Fruit fly (Drosophila melanogaster) whole organism, adult: ENCODE measurements around the gene CG7248.

Experiments used
- CG11617 ChIP-seq: fragments of 200-800 bp; sonication (Bioruptor generic); optimal IDR thresholded peaks from 2 replicates; lab custom pipeline; 2017; ENCODE audit warnings: mild to moderate bottlenecking, missing biosample characterization, missing genetic modification reagents, missing genetic modification characterization
- CG12768 ChIP-seq: fragments of 200-800 bp; sonication (Bioruptor generic); optimal IDR thresholded peaks from 2 replicates; lab custom pipeline; 2017; ENCODE audit warnings: missing biosample characterization, missing genetic modification characterization, mild to moderate bottlenecking, moderate library complexity, missing genetic modification reagents
- CG14711 ChIP-seq: fragments of 200-800 bp; sonication (Bioruptor generic); optimal IDR thresholded peaks from 2 replicates; lab custom pipeline; 2018; ENCODE audit warnings: missing biosample characterization, mild to moderate bottlenecking, missing genetic modification characterization, moderate library complexity
- CG1620 ChIP-seq: fragments of 200-800 bp; sonication (Bioruptor generic); optimal IDR thresholded peaks from 2 replicates; lab custom pipeline; 2016; ENCODE audit warnings: missing biosample characterization, missing genetic modification characterization
- CG33017 ChIP-seq: fragments of 200-800 bp; sonication (Bioruptor generic); optimal IDR thresholded peaks from 2 replicates; lab custom pipeline; 2018; ENCODE audit warnings: missing biosample characterization, mild to moderate bottlenecking, missing genetic modification characterization, moderate library complexity
- CG5204 ChIP-seq: fragments of 200-800 bp; sonication (Bioruptor generic); optimal IDR thresholded peaks from 2 replicates; lab custom pipeline; 2016; ENCODE audit warnings: missing biosample characterization, missing genetic modification characterization
- CG7045 ChIP-seq: fragments of 200-800 bp; sonication (Bioruptor generic); optimal IDR thresholded peaks from 2 replicates; lab custom pipeline; 2017; ENCODE audit warnings: missing biosample characterization, mild to moderate bottlenecking, missing genetic modification characterization
- CG7101 ChIP-seq: fragments of 200-800 bp; sonication (Bioruptor generic); optimal IDR thresholded peaks from 2 replicates; lab custom pipeline; 2018; ENCODE audit warnings: missing biosample characterization, mild to moderate bottlenecking, missing genetic modification characterization, moderate library complexity
- Clk ChIP-seq: fragments of 200-800 bp; sonication (Bioruptor generic); optimal IDR thresholded peaks from 2 replicates; lab custom pipeline; 2017; ENCODE audit warnings: missing biosample characterization, missing genetic modification characterization
- Crg-1 ChIP-seq: fragments of 200-800 bp; sonication (Bioruptor generic); optimal IDR thresholded peaks from 2 replicates; lab custom pipeline; 2016; ENCODE audit warnings: missing biosample characterization, missing genetic modification characterization
- Hr96 ChIP-seq: fragments of 200-800 bp; sonication (Bioruptor generic); optimal IDR thresholded peaks from 2 replicates; lab custom pipeline; 2016; ENCODE audit warnings: missing biosample characterization, missing genetic modification characterization
- Mnt ChIP-seq: fragments of 200-800 bp; sonication (Bioruptor generic); optimal IDR thresholded peaks from 2 replicates; lab custom pipeline; 2016; ENCODE audit warnings: missing biosample characterization, mild to moderate bottlenecking, missing genetic modification characterization
- bab1 ChIP-seq: fragments of 200-800 bp; sonication (Bioruptor generic); optimal IDR thresholded peaks from 3 replicates; lab custom pipeline; 2019; ENCODE audit warnings: missing biosample characterization, mild to moderate bottlenecking, missing genetic modification characterization, moderate library complexity
- cic ChIP-seq: fragments of 200-800 bp; sonication (Bioruptor generic); optimal IDR thresholded peaks from 2 replicates; lab custom pipeline; 2017; ENCODE audit warnings: missing biosample characterization, mild to moderate bottlenecking, missing genetic modification characterization, moderate library complexity
- cnc ChIP-seq, 2 experiments: fragments of >200 bp; optimal IDR thresholded peaks; 2 replicates each; lab custom pipeline; 2017
- kay ChIP-seq: fragments of 200-800 bp; sonication (Bioruptor generic); peaks from one replicate; lab custom pipeline; 2016; ENCODE audit warnings: missing biosample characterization, missing genetic modification characterization, borderline replicate concordance
- ovo ChIP-seq: fragments of 200-800 bp; sonication (Bioruptor generic); optimal IDR thresholded peaks from 2 replicates; lab custom pipeline; 2016; ENCODE audit warnings: missing biosample characterization, missing genetic modification characterization
- pad ChIP-seq: fragments of 200-800 bp; sonication (Bioruptor generic); optimal IDR thresholded peaks from 3 replicates; lab custom pipeline; 2017; ENCODE audit warnings: missing biosample characterization, missing genetic modification characterization, mild to moderate bottlenecking, moderate library complexity, missing genetic modification reagents
- tj ChIP-seq: fragments of 200-800 bp; sonication (Bioruptor generic); optimal IDR thresholded peaks from 3 replicates; lab custom pipeline; 2017; ENCODE audit warnings: missing biosample characterization, mild to moderate bottlenecking, missing genetic modification characterization, moderate library complexity
- toe ChIP-seq: fragments of 200-800 bp; sonication (Bioruptor generic); optimal IDR thresholded peaks from 2 replicates; lab custom pipeline; 2016; ENCODE audit warnings: missing biosample characterization, missing genetic modification characterization

Gene CG7248

dm6 chr3L:11957669-11958333 is 3.9 kb downstream of the CG7248 start, which contains the start of the genes CG11570 and CG43294:
Gene CG11570 (minus strand): TSS chr3L:11957769.
Gene CG43294 (plus strand): TSS chr3L:11958283.
- TF ChIP-seq CG14711 (tag; lab: Kevin White, UChicago) (no peak), pad (no peak), CG1620 (GFP tag; lab: Kevin White, UChicago) (no peak), CG5204 (GFP tag; lab: Kevin White, UChicago) (no peak), bab1 (GFP tag; lab: Kevin White, UChicago) (no peak), Clk (GFP tag; lab: Kevin White, UChicago) (no peak), CG7101 (no peak), toe (no peak), CG33017 (tag; lab: Kevin White, UChicago) (no peak), Mnt (GFP tag; lab: Kevin White, UChicago) (no peak), Hr96 (GFP tag; lab: Kevin White, UChicago) (no peak), kay (GFP tag; lab: Kevin White, UChicago) (no peak), tj (GFP tag; lab: Kevin White, UChicago) (no peak), cnc (optimal IDR thresholded peaks at IDR 0.05; lab: Kevin White, UChicago) (no peak), Crg-1 (GFP tag; lab: Kevin White, UChicago) (no peak), cic (GFP tag; lab: Kevin White, UChicago) (no peak), CG11617 (GFP tag; lab: Kevin White, UChicago) (no peak), ovo (GFP tag; lab: Kevin White, UChicago) (no peak), CG12768 (no peak), CG7045 (GFP tag; lab: Kevin White, UChicago) (no peak)

DNA sequence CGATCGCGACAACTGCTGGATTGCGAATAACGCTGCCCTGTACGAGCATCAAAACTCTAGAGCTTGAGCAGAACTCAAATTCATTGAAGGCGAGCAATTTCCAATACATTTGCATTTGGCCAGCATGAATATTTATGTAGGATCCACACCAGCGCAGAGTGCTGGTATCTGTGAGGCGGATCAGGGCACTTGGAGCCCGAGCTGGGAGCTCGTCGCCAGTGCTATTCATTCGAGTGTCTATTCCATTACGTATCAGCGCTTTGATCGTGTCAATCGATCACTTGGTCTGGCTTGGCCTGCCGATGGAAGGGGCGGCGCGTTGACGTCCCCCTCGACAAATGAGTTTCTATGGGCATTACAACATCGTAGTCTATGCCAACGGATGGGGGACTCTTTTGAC is 12.2 kb downstream of the CG7248 start, which contains the start of gene prc:
Gene prc, minus strand, starts transcription at position 28 of the 400 bp plus-strand sequence.
- no peak for TF ChIP-seq Crg-1 (GFP tag; lab: Kevin White, UChicago)
- TF ChIP-seq CG11617 (GFP tag; lab: Kevin White, UChicago), result no peak
- TF ChIP-seq Mnt (GFP tag; lab: Kevin White, UChicago), result no peak
- TF ChIP-seq Clk (GFP tag; lab: Kevin White, UChicago), result no peak
- no peak for TF ChIP-seq CG33017 (tag; lab: Kevin White, UChicago)
- no peak for TF ChIP-seq CG14711 (tag; lab: Kevin White, UChicago)
- TF ChIP-seq bab1 (GFP tag; lab: Kevin White, UChicago), result no peak
- no peak for TF ChIP-seq cnc (optimal IDR thresholded peaks at IDR 0.05; lab: Kevin White, UChicago)

DNA sequence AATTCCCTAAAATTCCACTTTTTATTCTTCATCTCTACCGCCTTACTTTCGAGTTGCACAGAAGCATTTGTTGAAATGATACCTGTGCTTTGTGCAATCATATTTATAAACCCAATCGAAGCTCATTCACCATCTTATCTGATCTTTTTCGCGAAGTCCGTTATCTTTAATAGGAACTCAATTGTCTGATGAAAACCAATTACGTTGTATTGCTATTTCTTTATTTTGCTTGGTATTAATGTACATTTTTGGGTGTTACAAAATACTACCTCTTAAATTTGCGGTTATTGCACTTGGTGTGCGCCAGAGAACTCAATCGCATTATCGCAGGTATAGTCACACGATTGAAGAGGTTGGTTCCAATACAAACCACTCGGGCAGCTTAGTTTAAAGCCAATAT is 19.0 kb downstream of the CG7248 start, which contains the start of gene Muc68E:
Gene Muc68E, minus strand, starts transcription at position 101 of the 400 bp plus-strand sequence.
- TF ChIP-seq CG33017 (tag; lab: Kevin White, UChicago) (no peak), tj (GFP tag; lab: Kevin White, UChicago) (no peak), cic (GFP tag; lab: Kevin White, UChicago) (no peak), Mnt (GFP tag; lab: Kevin White, UChicago) (no peak), toe (no peak), CG11617 (GFP tag; lab: Kevin White, UChicago) (no peak), CG1620 (GFP tag; lab: Kevin White, UChicago) (no peak), Hr96 (GFP tag; lab: Kevin White, UChicago) (no peak), cnc (optimal IDR thresholded peaks at IDR 0.05; lab: Kevin White, UChicago) (no peak), CG12768 (no peak), ovo (GFP tag; lab: Kevin White, UChicago) (no peak), kay (GFP tag; lab: Kevin White, UChicago) (no peak)

dm6 chr3L:11973690-11974089 is 19.8 kb downstream of the CG7248 start, which contains the start of gene CG42397:
Gene CG42397 (minus strand): TSS chr3L:11973790.
- TF ChIP-seq cnc (optimal IDR thresholded peaks at IDR 0.05; lab: Kevin White, UChicago) (no peak), CG7101 (peak; percentile 29), CG33017 (tag; lab: Kevin White, UChicago) (peak; percentile 23), bab1 (GFP tag; lab: Kevin White, UChicago) (no peak), CG14711 (tag; lab: Kevin White, UChicago) (peak; percentile 39)

DNA sequence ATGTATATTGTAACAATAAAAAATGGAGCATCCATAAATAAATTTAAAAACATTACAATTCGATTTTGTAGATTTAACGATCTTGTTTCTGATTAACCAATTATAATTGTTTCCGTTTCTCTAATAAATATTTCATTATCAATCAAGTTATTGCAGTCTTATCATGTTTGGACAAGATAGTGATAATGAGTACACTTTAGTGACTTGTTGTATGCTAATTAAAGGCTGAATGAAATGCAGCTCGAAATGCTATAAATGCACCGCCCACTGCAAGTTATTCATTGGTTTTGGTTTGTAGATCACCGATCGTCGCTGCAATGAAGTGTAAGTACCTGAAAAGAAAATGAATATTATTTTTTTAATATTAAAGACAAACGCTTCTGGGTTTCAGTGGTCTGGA is 20.7 kb downstream of the CG7248 start, which contains the start of gene CG14125:
Gene CG14125, plus strand, starts transcription at position 301 of the 400 bp plus-strand sequence.
- TF ChIP-seq Crg-1 (GFP tag; lab: Kevin White, UChicago), result no peak
- no peak for TF ChIP-seq CG7045 (GFP tag; lab: Kevin White, UChicago)
- no peak for TF ChIP-seq CG5204 (GFP tag; lab: Kevin White, UChicago)
- no peak for TF ChIP-seq CG11617 (GFP tag; lab: Kevin White, UChicago)
- no peak for TF ChIP-seq tj (GFP tag; lab: Kevin White, UChicago)
- TF ChIP-seq CG7101, result no peak
- TF ChIP-seq cic (GFP tag; lab: Kevin White, UChicago), result no peak
- TF ChIP-seq ovo (GFP tag; lab: Kevin White, UChicago), result no peak
- TF ChIP-seq CG1620 (GFP tag; lab: Kevin White, UChicago), result no peak

- TF ChIP-seq CG14711 (tag; lab: Kevin White, UChicago), result no peak
- no peak for TF ChIP-seq Crg-1 (GFP tag; lab: Kevin White, UChicago)
- TF ChIP-seq cnc (optimal IDR thresholded peaks at IDR 0.05; lab: Kevin White, UChicago), result no peak
- no peak for TF ChIP-seq toe
- no peak for TF ChIP-seq Clk (GFP tag; lab: Kevin White, UChicago)
- TF ChIP-seq CG12768, result no peak
- no peak for TF ChIP-seq bab1 (GFP tag; lab: Kevin White, UChicago)
- TF ChIP-seq CG5204 (GFP tag; lab: Kevin White, UChicago), result no peak
- TF ChIP-seq CG11617 (GFP tag; lab: Kevin White, UChicago), result no peak
- no peak for TF ChIP-seq ovo (GFP tag; lab: Kevin White, UChicago)
- TF ChIP-seq CG7045 (GFP tag; lab: Kevin White, UChicago), result no peak
- no peak for TF ChIP-seq CG33017 (tag; lab: Kevin White, UChicago)
- TF ChIP-seq cic (GFP tag; lab: Kevin White, UChicago), result no peak
- TF ChIP-seq Hr96 (GFP tag; lab: Kevin White, UChicago), result no peak
- no peak for TF ChIP-seq kay (GFP tag; lab: Kevin White, UChicago)
- no peak for TF ChIP-seq CG7101
- no peak for TF ChIP-seq CG1620 (GFP tag; lab: Kevin White, UChicago)
- TF ChIP-seq tj (GFP tag; lab: Kevin White, UChicago), result no peak
These were observed 21.9 kb downstream of the CG7248 start, which contains the start of gene CG43896 for dm6 chr3L:11975811-11976210. Gene CG43896 (plus strand): TSS chr3L:11976111.
